Worm (Caenorhabditis elegans) whole organism, early embryonic: Measurements from ENCODE around the gene Y25C1A.8.

Experiments used
- ama-1 ChIP-seq: fragments of 150-350 bp; optimal IDR thresholded peaks from 2 replicates; lab custom pipeline; 2014
- ceh-36 ChIP-seq: sonication (generic microtip); optimal IDR thresholded peaks from 2 replicates; lab custom pipeline; 2016; ENCODE audit warnings: missing genetic modification characterization, inconsistent platforms, missing compliant biosample characterization
- ets-7 ChIP-seq: sonication (generic microtip); optimal IDR thresholded peaks from 2 replicates; lab custom pipeline; 2016; ENCODE audit warnings: missing genotype, missing genetic modification characterization, missing compliant biosample characterization
- flt-1 ChIP-seq: fragments of 200-800 bp; sonication (Bioruptor generic); IDR thresholded peaks from 2 replicates; pipeline ENCODE4 v1.3.6; 2022; ENCODE audit warnings: missing genetic modification characterization, missing compliant biosample characterization
- hnd-1 ChIP-seq: sonication (generic microtip); optimal IDR thresholded peaks from 2 replicates; lab custom pipeline; 2016; ENCODE audit warnings: missing genetic modification characterization, missing compliant biosample characterization

DNA sequence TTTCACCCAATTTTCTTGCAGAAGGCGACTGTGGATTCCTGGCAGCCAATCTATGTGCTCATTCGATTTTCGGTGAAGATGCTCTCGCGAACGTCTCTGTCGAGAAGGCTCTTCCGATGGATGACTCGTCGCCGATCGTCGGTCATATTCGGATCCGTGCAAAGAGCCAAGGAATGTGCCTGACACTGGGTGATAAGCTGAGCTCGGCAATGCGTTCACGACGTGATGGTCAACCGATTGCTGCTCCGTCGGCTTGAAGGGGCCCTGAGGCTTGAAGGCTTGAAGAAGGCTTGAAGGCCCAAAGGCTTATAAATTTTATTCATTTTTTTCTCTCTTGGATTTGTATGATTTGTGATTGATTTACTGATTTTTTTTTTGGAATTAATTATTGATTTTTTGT lies 10.4 kb upstream of the Y25C1A.8 start:
- TF ChIP-seq ceh-36: no peak
- no peak for TF ChIP-seq hnd-1 (tag; lab: Kevin White, UChicago)
- TF ChIP-seq ama-1 (lab: Kevin White, UChicago): no peak
- no peak for TF ChIP-seq flt-1 (GFP tag; lab: Robert Waterston, UW)
- no peak for TF ChIP-seq ets-7 (tag; lab: Kevin White, UChicago)
